Fruit fly (Drosophila melanogaster) whole organism, larva: ENCODE data around the gene Itgbn.

Experiments used
- noc ChIP-seq: fragments of 200-800 bp; sonication (Bioruptor generic); optimal IDR thresholded peaks from 3 replicates; lab custom pipeline; 2019; ENCODE audit warnings: missing biosample characterization, mild to moderate bottlenecking, missing genetic modification characterization, moderate library complexity

Itgbn gene

dm6 chr2L:21029749-21030148 is 23.1 kb upstream of the Itgbn start:
- peak; percentile 55 for TF ChIP-seq noc (tag; lab: Kevin White, UChicago)

dm6 chr2L:21030235-21030634 is 22.6 kb upstream of the Itgbn start:
- no peak for TF ChIP-seq noc (tag; lab: Kevin White, UChicago)

dm6 chr2L:21033315-21033714 is 19.5 kb upstream of the Itgbn start:
- no peak for TF ChIP-seq noc (tag; lab: Kevin White, UChicago)

- TF ChIP-seq noc (tag; lab: Kevin White, UChicago) = no peak
These were observed 18.4 kb upstream of the Itgbn start for dm6 chr2L:21034388-21034787.

- TF ChIP-seq noc (tag; lab: Kevin White, UChicago) = no peak
These were observed 17.0 kb upstream of the Itgbn start for dm6 chr2L:21035704-21036369.

dm6 chr2L:21037723-21038122 is 15.1 kb upstream of the Itgbn start:
- no peak for TF ChIP-seq noc (tag; lab: Kevin White, UChicago)

dm6 chr2L:21038723-21039122 is 14.1 kb upstream of the Itgbn start:
- TF ChIP-seq noc (tag; lab: Kevin White, UChicago) = no peak

- TF ChIP-seq noc (tag; lab: Kevin White, UChicago) = no peak
These were observed 13.2 kb upstream of the Itgbn start for dm6 chr2L:21039569-21040159.

- TF ChIP-seq noc (tag; lab: Kevin White, UChicago) = no peak
These were observed 12.1 kb upstream of the Itgbn start for dm6 chr2L:21040719-21041118.

- TF ChIP-seq noc (tag; lab: Kevin White, UChicago) = no peak
These were observed 728 bp upstream of the Itgbn start, which contains the start of gene CG42238 for dm6 chr2L:21051873-21052736. TSS of gene CG42238 (minus strand) at chr2L:21052164.

- peak; percentile 23 for TF ChIP-seq noc (tag; lab: Kevin White, UChicago)
These were observed 790 bp downstream of the Itgbn start for dm6 chr2L:21053623-21054022.

- TF ChIP-seq noc (tag; lab: Kevin White, UChicago) = no peak
These were observed 8.8 kb downstream of the Itgbn start for dm6 chr2L:21061591-21061990.

dm6 chr2L:21062611-21063010 is 9.8 kb downstream of the Itgbn start:
- no peak for TF ChIP-seq noc (tag; lab: Kevin White, UChicago)

- no peak for TF ChIP-seq noc (tag; lab: Kevin White, UChicago)
These were observed 13.1 kb downstream of the Itgbn start for dm6 chr2L:21065889-21066288.

dm6 chr2L:21067137-21067536 is 14.3 kb downstream of the Itgbn start:
- TF ChIP-seq noc (tag; lab: Kevin White, UChicago) = no peak

- TF ChIP-seq noc (tag; lab: Kevin White, UChicago) = no peak
These were observed 16.9 kb downstream of the Itgbn start for dm6 chr2L:21069776-21070175.
